Fruit fly (Drosophila melanogaster): ENCODE data around the gene D2hgdh.

Gene D2hgdh

DNA sequence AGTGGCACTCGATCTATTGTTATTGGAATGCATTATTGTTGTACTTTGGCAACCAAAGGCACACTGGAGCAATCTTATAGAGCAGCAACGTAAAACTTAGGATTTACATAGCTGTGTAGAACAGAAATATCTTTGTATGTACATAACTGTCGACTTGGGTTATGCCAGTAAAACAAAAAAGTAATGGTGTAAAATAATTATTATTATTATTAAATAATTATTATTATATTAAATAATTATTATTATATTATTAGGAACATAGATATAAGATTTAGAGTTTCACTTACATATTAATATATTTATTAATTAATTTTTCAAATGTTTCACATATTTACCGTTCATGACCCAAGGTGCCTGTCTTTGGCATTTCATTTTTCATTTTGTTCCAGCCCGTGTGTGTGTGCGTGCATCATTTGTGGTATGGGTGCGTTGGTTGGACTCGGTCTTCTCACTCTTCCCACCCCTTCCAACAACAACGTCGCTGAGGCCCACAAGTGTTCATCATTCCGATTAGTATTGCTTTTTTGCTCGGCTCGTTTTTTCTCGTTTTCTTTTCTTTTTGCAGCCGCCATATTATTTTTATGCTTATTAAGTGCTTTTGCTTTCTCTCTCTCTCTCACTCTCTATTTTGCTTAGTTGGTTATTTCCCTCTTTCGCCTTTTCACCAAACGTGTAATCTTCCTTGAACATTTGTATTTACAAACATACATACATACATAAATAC, 17.2 kb upstream of the D2hgdh start (continued):
- TF ChIP-seq hb (GFP tag; IDR thresholded peaks at IDR 0.05; ENCODE audit: partially characterized antibody) = peak; percentile 55; the same call in 1 of the 3 replicates
- TF ChIP-seq Hsf (GFP tag; optimal IDR thresholded peaks at IDR 0.05) = peak; percentile 80
- peak; percentile 94 for TF ChIP-seq B-H2 (GFP tag; optimal IDR thresholded peaks at IDR 0.05)
- TF ChIP-seq CG2116 (GFP tag; optimal IDR thresholded peaks at IDR 0.05) = peak; percentile 77
- TF ChIP-seq Fer2 (tag; optimal IDR thresholded peaks at IDR 0.05) = peak; percentile 92
- peak; percentile 98 for TF ChIP-seq CG10147 (GFP tag; optimal IDR thresholded peaks at IDR 0.05)
- TF ChIP-seq bsh (GFP tag; optimal IDR thresholded peaks at IDR 0.05) = peak; percentile 80 to 96
- TF ChIP-seq nau (GFP tag; optimal IDR thresholded peaks at IDR 0.05) = peak; percentile 69
- peak; percentile 96 for TF ChIP-seq Six4 (GFP tag; optimal IDR thresholded peaks at IDR 0.05)
- TF ChIP-seq Camta (GFP tag; optimal IDR thresholded peaks at IDR 0.05) = peak; percentile 76
- TF ChIP-seq CG17612 (GFP tag; IDR thresholded peaks at IDR 0.05) = peak; percentile 67
- no peak for TF ChIP-seq amos (GFP tag; IDR thresholded peaks at IDR 0.05; ENCODE audit: partially characterized antibody)
- TF ChIP-seq lbe (GFP tag; optimal IDR thresholded peaks at IDR 0.05) = peak; percentile 63
- peak; percentile 87 for TF ChIP-seq fd102C (GFP tag; optimal IDR thresholded peaks at IDR 0.05)
- peak; percentile 99 for TF ChIP-seq CG2712 (tag; optimal IDR thresholded peaks at IDR 0.05)
- no peak for TF ChIP-seq Hr39 (optimal IDR thresholded peaks at IDR 0.05)
- peak; percentile 97 for TF ChIP-seq HHEX (GFP tag; optimal IDR thresholded peaks at IDR 0.05)
- TF ChIP-seq sima (GFP tag; optimal IDR thresholded peaks at IDR 0.05) = no peak
- peak; percentile 68 for TF ChIP-seq vfl (GFP tag; optimal IDR thresholded peaks at IDR 0.05)
- peak; percentile 87 for TF ChIP-seq CG31224 (GFP tag; IDR thresholded peaks at IDR 0.05)
- peak in 1 of 2 experiments; percentile 48 for TF ChIP-seq crp (GFP tag; optimal IDR thresholded peaks at IDR 0.05)
- TF ChIP-seq Dbx (GFP tag; IDR thresholded peaks at IDR 0.05) = peak; percentile 86
- TF ChIP-seq CG8290 (GFP tag; optimal IDR thresholded peaks at IDR 0.05) = peak; percentile 93
- TF ChIP-seq CG8290 (tag; optimal IDR thresholded peaks at IDR 0.05) = peak; percentile 32 to 92
- TF ChIP-seq cg (GFP tag; optimal IDR thresholded peaks at IDR 0.05) = peak; percentile 77
- peak; percentile 98 for TF ChIP-seq CG15696 (tag; optimal IDR thresholded peaks at IDR 0.05)
- TF ChIP-seq sisA (GFP tag; IDR thresholded peaks at IDR 0.05) = peak; percentile 93
- peak; percentile 59 for TF ChIP-seq CG33213 (GFP tag; optimal IDR thresholded peaks at IDR 0.05)
- TF ChIP-seq Lhr (GFP tag; optimal IDR thresholded peaks at IDR 0.05) = peak; percentile 69
- no peak for TF ChIP-seq gfzf (GFP tag; optimal IDR thresholded peaks at IDR 0.05)
- TF ChIP-seq Hr51 (GFP tag; optimal IDR thresholded peaks at IDR 0.05) = peak; percentile 86 to 98
- TF ChIP-seq cato (GFP tag; optimal IDR thresholded peaks at IDR 0.05; ENCODE audit: borderline replicate concordance) = peak; percentile 81
- TF ChIP-seq tna (GFP tag; IDR thresholded peaks at IDR 0.05; ENCODE audit: partially characterized antibody) = no peak
- no peak for TF ChIP-seq ftz-f1 (GFP tag; optimal IDR thresholded peaks at IDR 0.05)
- TF ChIP-seq CG4360 (GFP tag; IDR thresholded peaks at IDR 0.05) = peak; percentile 77
- TF ChIP-seq hth (optimal IDR thresholded peaks at IDR 0.05) = peak; percentile 20
- peak; percentile 64 for TF ChIP-seq btn (GFP tag; optimal IDR thresholded peaks at IDR 0.05)
- TF ChIP-seq org-1 (GFP tag; optimal IDR thresholded peaks at IDR 0.05) = peak; percentile 91
- peak; percentile 98 for TF ChIP-seq Asciz (GFP tag; optimal IDR thresholded peaks at IDR 0.05)
- TF ChIP-seq Trl (optimal IDR thresholded peaks at IDR 0.05) = peak in 1 of 2 experiments; percentile 45
- TF ChIP-seq Trl (GFP tag; optimal IDR thresholded peaks at IDR 0.05) = peak; percentile 82
- peak; percentile 76 for TF ChIP-seq NC2β (GFP tag; optimal IDR thresholded peaks at IDR 0.05)
- TF ChIP-seq Fer1 (GFP tag; optimal IDR thresholded peaks at IDR 0.05) = peak; percentile 97
- TF ChIP-seq knrl (GFP tag; IDR thresholded peaks at IDR 0.05; ENCODE audit: partially characterized antibody) = peak; percentile 44; the same call in 2 of the 3 replicates
- peak; percentile 88 for TF ChIP-seq ci (GFP tag; IDR thresholded peaks at IDR 0.05)
- peak; percentile 68 for TF ChIP-seq CG7928 (GFP tag; optimal IDR thresholded peaks at IDR 0.05)
- peak; percentile 64; the same call in 1 of the 2 replicates for TF ChIP-seq CG43689 (GFP tag; IDR thresholded peaks at IDR 0.05)
- TF ChIP-seq Side (GFP tag; optimal IDR thresholded peaks at IDR 0.05) = peak; percentile 29
- peak; percentile 92 for TF ChIP-seq ken (GFP tag; IDR thresholded peaks at IDR 0.05)
